Fruit fly (Drosophila melanogaster): Measurements from ENCODE around the gene CG14397.

The CG14397 gene

DNA sequence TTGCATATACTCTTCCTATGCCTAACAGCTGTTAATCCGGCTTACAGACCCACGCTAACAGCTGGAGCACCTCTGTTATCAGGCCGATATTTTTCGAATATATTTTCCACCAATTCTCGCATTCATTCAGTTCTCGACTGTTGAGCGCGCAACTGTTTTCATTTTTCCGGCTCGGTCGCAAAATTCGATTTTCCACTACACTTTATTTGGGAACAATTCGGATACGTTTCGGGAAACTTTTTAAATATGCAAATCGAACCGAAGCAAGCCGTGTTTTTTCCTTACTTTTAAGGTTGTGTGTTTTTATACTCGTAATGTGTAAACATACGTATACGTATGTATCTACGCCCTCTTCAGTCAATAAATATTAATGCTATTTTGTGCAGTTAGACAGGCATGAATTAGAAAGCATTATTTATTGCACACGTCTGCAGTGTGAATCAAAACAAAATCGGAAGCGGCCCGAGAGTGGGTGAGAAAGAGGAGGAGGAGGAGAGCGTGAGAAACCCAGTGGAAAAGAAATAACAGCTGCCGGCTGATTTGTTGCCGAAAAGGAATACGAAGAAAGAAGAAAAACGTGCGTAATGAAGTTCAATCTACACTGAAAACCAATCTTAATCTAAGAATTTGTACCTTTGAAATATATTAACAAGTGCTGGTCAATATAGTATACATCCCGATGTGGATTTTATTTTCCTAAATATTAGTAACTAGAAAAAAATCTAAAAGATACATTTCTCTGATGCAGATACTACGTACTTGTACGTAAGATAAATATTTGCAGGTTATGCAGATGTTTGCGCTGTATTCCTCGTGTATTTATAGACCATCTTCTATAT, 16.8 kb downstream of the CG14397 start (continued):
- TF ChIP-seq Ravus (GFP tag; IDR thresholded peaks at IDR 0.05) (no peak), CG18599 (GFP tag; optimal IDR thresholded peaks at IDR 0.05) (no peak), CTCF (GFP tag; optimal IDR thresholded peaks at IDR 0.05) (peak; percentile 1), CG15696 (tag; optimal IDR thresholded peaks at IDR 0.05) (no peak), CG5180 (GFP tag; optimal IDR thresholded peaks at IDR 0.05) (no peak), CG12391 (tag; optimal IDR thresholded peaks at IDR 0.05) (no peak), CG10431 (GFP tag; optimal IDR thresholded peaks at IDR 0.05) (no peak), Asciz (GFP tag; optimal IDR thresholded peaks at IDR 0.05) (peak; percentile 5), jigr1 (GFP tag; IDR thresholded peaks at IDR 0.05) (no peak), CG3838 (GFP tag; optimal IDR thresholded peaks at IDR 0.05) (no peak), CG42726 (GFP tag; IDR thresholded peaks at IDR 0.05; ENCODE audit: partially characterized antibody) (no peak), chif (GFP tag; optimal IDR thresholded peaks at IDR 0.05) (no peak), Aef1 (GFP tag; IDR thresholded peaks at IDR 0.05) (no peak; the same call in 2 of the 3 replicates), stwl (tag; optimal IDR thresholded peaks at IDR 0.05) (peak; percentile 23), sug (tag; optimal IDR thresholded peaks at IDR 0.05) (no peak), bsh (GFP tag; optimal IDR thresholded peaks at IDR 0.05) (peak in 1 of 2 experiments; percentile 37), ERR (GFP tag; optimal IDR thresholded peaks at IDR 0.05) (no peak), zen (tag; optimal IDR thresholded peaks at IDR 0.05) (no peak), Eip74EF (GFP tag; optimal IDR thresholded peaks at IDR 0.05) (no peak), CG32532 (GFP tag; IDR thresholded peaks at IDR 0.05) (no peak), CG7987 (GFP tag; optimal IDR thresholded peaks at IDR 0.05) (no peak), CG7556 (GFP tag; optimal IDR thresholded peaks at IDR 0.05) (no peak), CG7786 (GFP tag; optimal IDR thresholded peaks at IDR 0.05) (no peak), YL-1 (GFP tag; optimal IDR thresholded peaks at IDR 0.05) (no peak), CG7963 (GFP tag; IDR thresholded peaks at IDR 0.05; ENCODE audit: partially characterized antibody) (no peak), CG9876 (GFP tag; optimal IDR thresholded peaks at IDR 0.05) (no peak), Spps (tag; optimal IDR thresholded peaks at IDR 0.05) (no peak), Awh (GFP tag; IDR thresholded peaks at IDR 0.05) (no peak), CG14050 (GFP tag; IDR thresholded peaks at IDR 0.05) (no peak), lmd (GFP tag; IDR thresholded peaks at IDR 0.05) (no peak), CG18011 (GFP tag; optimal IDR thresholded peaks at IDR 0.05) (no peak), CG30020 (tag; optimal IDR thresholded peaks at IDR 0.05) (no peak), eve (GFP tag; optimal IDR thresholded peaks at IDR 0.05) (no peak), al (GFP tag; IDR thresholded peaks at IDR 0.05) (no peak), otp (GFP tag; IDR thresholded peaks at IDR 0.05) (no peak), CG15073 (GFP tag; optimal IDR thresholded peaks at IDR 0.05) (no peak), sc (optimal IDR thresholded peaks at IDR 0.05) (no peak), sc (GFP tag; optimal IDR thresholded peaks at IDR 0.05) (no peak), dan (GFP tag; IDR thresholded peaks at IDR 0.05) (no peak), CG33557 (GFP tag; optimal IDR thresholded peaks at IDR 0.05) (no peak), CG17802 (tag; optimal IDR thresholded peaks at IDR 0.05) (no peak), zf30C (GFP tag; optimal IDR thresholded peaks at IDR 0.05) (no peak), sisA (GFP tag; IDR thresholded peaks at IDR 0.05) (0 out of 2 replicates have a peak, but pooled peaks have one; percentile 9), ro (GFP tag; IDR thresholded peaks at IDR 0.05) (no peak), mirr (GFP tag; optimal IDR thresholded peaks at IDR 0.05) (no peak), CG15269 (tag; optimal IDR thresholded peaks at IDR 0.05) (no peak)

Measured in whole organism, embryonic.